Worm (Caenorhabditis elegans) whole organism, L1 larva: ENCODE measurements around the gene dcar-1.
A peak's percentile ranks its signal among the peaks of the same experiment; 100 is the strongest.
"Not testable (repeated sequence)": the region's sequence is repeated elsewhere in the genome, so short reads cannot be mapped to it uniquely, and the experiment has no call there.

ENCODE experiments used
- C04F5.9 ChIP-seq: sonication (generic microtip); optimal IDR thresholded peaks from 2 replicates; lab custom pipeline; 2016; ENCODE audit warnings: missing genetic modification characterization, missing compliant biosample characterization
- F16B12.6 ChIP-seq: fragments of 150-350 bp; optimal IDR thresholded peaks from 2 replicates; lab custom pipeline; 2014; ENCODE audit warnings: missing biosample characterization, missing genetic modification characterization
- Y116A8C.19 ChIP-seq: sonication (generic microtip); optimal IDR thresholded peaks from 2 replicates; lab custom pipeline; 2016; ENCODE audit warnings: missing compliant biosample characterization, missing genetic modification characterization, borderline replicate concordance
- aha-1 ChIP-seq: fragments of 150-350 bp; optimal IDR thresholded peaks from 2 replicates; lab custom pipeline; 2014; ENCODE audit warnings: missing biosample characterization, missing genetic modification characterization
- ceh-63 ChIP-seq: fragments of 200-800 bp; sonication (Bioruptor generic); optimal IDR thresholded peaks from 2 replicates; lab custom pipeline; 2018; ENCODE audit warnings: mild to moderate bottlenecking, missing genetic modification characterization, missing compliant biosample characterization
- dpl-1 ChIP-seq, 3 experiments: fragments of 150-350 bp in 2 of 3; sonication (generic microtip) in 1 of 3; optimal IDR thresholded peaks; 2 replicates each; lab custom pipeline; 2014 to 2017; ENCODE audit warnings: missing biosample characterization in 3 of 3, missing genetic modification characterization in 3 of 3, missing genetic modification reagents in 3 of 3
- efl-1 ChIP-seq, 4 experiments: fragments of 150-350 bp; optimal IDR thresholded peaks in 3 of 4; peaks in 1 of 4; 1 replicate in 1 of 4; 2 replicates in 3 of 4; lab custom pipeline; 2014; ENCODE audit warnings: missing biosample characterization in 2 of 4, missing genetic modification characterization in 2 of 4, missing genetic modification reagents in 2 of 4
- egl-27 ChIP-seq, 2 experiments: fragments of 150-350 bp in 1 of 2; sonication (generic microtip); optimal IDR thresholded peaks; 3 replicates each; lab custom pipeline; 2017 to 2018; ENCODE audit warnings: missing biosample characterization in 2 of 2, missing genetic modification characterization in 2 of 2, missing genetic modification reagents in 2 of 2
- fkh-10 ChIP-seq: sonication (generic microtip); optimal IDR thresholded peaks from 2 replicates; lab custom pipeline; 2017; ENCODE audit warnings: missing biosample characterization, missing genetic modification reagents, missing genetic modification characterization
- grh-1 ChIP-seq: fragments of 200-800 bp; sonication (Bioruptor generic); IDR thresholded peaks from 2 replicates; pipeline ENCODE4 v1.3.6; 2022; ENCODE audit warnings: missing genetic modification reagents, missing genetic modification characterization, missing compliant biosample characterization
- hlh-4 ChIP-seq: sonication (generic microtip); optimal IDR thresholded peaks from 2 replicates; lab custom pipeline; 2016; ENCODE audit warnings: mild to moderate bottlenecking, missing genetic modification characterization, missing compliant biosample characterization
- hpl-2 ChIP-seq: fragments of 150-350 bp; optimal IDR thresholded peaks from 2 replicates; lab custom pipeline; 2014; ENCODE audit warnings: missing biosample characterization, missing genetic modification reagents, missing genetic modification characterization
- irx-1 ChIP-seq: sonication (generic microtip); optimal IDR thresholded peaks from 2 replicates; lab custom pipeline; 2016; ENCODE audit warnings: missing genetic modification characterization, missing compliant biosample characterization
- isw-1 ChIP-seq: fragments of 200-800 bp; sonication (Bioruptor generic); IDR thresholded peaks from 2 replicates; pipeline ENCODE4 v1.3.6; 2022; ENCODE audit warnings: missing genetic modification characterization, missing compliant biosample characterization
- jun-1 ChIP-seq: fragments of 150-350 bp; optimal IDR thresholded peaks from 2 replicates; lab custom pipeline; 2014; ENCODE audit warnings: missing biosample characterization, missing genetic modification reagents, missing genetic modification characterization
- lin-35 ChIP-seq, 2 experiments: fragments of 150-350 bp; optimal IDR thresholded peaks; 2 replicates each; lab custom pipeline; 2014; ENCODE audit warnings: missing biosample characterization in 2 of 2, missing genetic modification characterization in 2 of 2, missing genetic modification reagents in 2 of 2
- lsy-2 ChIP-seq, 2 experiments: fragments of 150-350 bp; optimal IDR thresholded peaks; 2 replicates each; lab custom pipeline; 2014; ENCODE audit warnings: missing biosample characterization in 2 of 2, missing genetic modification characterization in 2 of 2
- mab-9 ChIP-seq: fragments of 200-800 bp; sonication (Bioruptor generic); IDR thresholded peaks from 2 replicates; pipeline ENCODE4 v1.3.6; 2022; ENCODE audit warnings: missing genetic modification reagents, missing genetic modification characterization, missing compliant biosample characterization
- nhr-12 ChIP-seq: sonication (generic microtip); optimal IDR thresholded peaks from 2 replicates; lab custom pipeline; 2017; ENCODE audit warnings: missing biosample characterization, missing genetic modification characterization
- nhr-20 ChIP-seq: sonication (generic microtip); optimal IDR thresholded peaks from 2 replicates; lab custom pipeline; 2016; ENCODE audit warnings: mild to moderate bottlenecking, missing genetic modification characterization, missing compliant biosample characterization
- nhr-237 ChIP-seq: fragments of 150-350 bp; optimal IDR thresholded peaks from 2 replicates; lab custom pipeline; 2014; ENCODE audit warnings: missing biosample characterization, missing genetic modification characterization
- nhr-47 ChIP-seq: sonication (generic microtip); optimal IDR thresholded peaks from 2 replicates; lab custom pipeline; 2016; ENCODE audit warnings: mild to moderate bottlenecking, missing genetic modification characterization, moderate library complexity, missing compliant biosample characterization
- nhr-71 ChIP-seq: sonication (generic microtip); optimal IDR thresholded peaks from 2 replicates; lab custom pipeline; 2016; ENCODE audit warnings: mild to moderate bottlenecking, missing genetic modification characterization, moderate library complexity, missing compliant biosample characterization
- nhr-77 ChIP-seq: fragments of 150-350 bp; optimal IDR thresholded peaks from 2 replicates; lab custom pipeline; 2014; ENCODE audit warnings: missing biosample characterization, missing genetic modification characterization
- nhr-84 ChIP-seq: sonication (generic microtip); optimal IDR thresholded peaks from 2 replicates; lab custom pipeline; 2017; ENCODE audit warnings: missing biosample characterization, missing genetic modification characterization
- nhr-85 ChIP-seq: sonication (generic microtip); peaks from one replicate; lab custom pipeline; 2016; ENCODE audit warnings: missing genetic modification characterization, inconsistent platforms, missing compliant biosample characterization
- pax-3 ChIP-seq: fragments of 200-800 bp; sonication (Bioruptor generic); optimal IDR thresholded peaks from 2 replicates; lab custom pipeline; 2018; ENCODE audit warnings: mild to moderate bottlenecking, missing genetic modification characterization, moderate library complexity, missing compliant biosample characterization
- sox-4 ChIP-seq: sonication (generic microtip); optimal IDR thresholded peaks from 2 replicates; lab custom pipeline; 2016; ENCODE audit warnings: missing genetic modification characterization, missing compliant biosample characterization
- tbx-2 ChIP-seq: sonication (generic microtip); optimal IDR thresholded peaks from 2 replicates; lab custom pipeline; 2016; ENCODE audit warnings: missing genetic modification characterization, missing compliant biosample characterization
- unc-62 ChIP-seq: fragments of 150-350 bp; optimal IDR thresholded peaks from 2 replicates; lab custom pipeline; 2014; ENCODE audit warnings: missing biosample characterization, missing genetic modification reagents, missing genetic modification characterization
- vab-15 ChIP-seq: sonication (generic microtip); optimal IDR thresholded peaks from 2 replicates; lab custom pipeline; 2017; ENCODE audit warnings: missing genotype, mild to moderate bottlenecking, missing genetic modification characterization, missing compliant biosample characterization
- ztf-4 ChIP-seq: fragments of 150-350 bp; optimal IDR thresholded peaks from 2 replicates; lab custom pipeline; 2014; ENCODE audit warnings: missing biosample characterization, missing genetic modification characterization

dcar-1 gene

DNA sequence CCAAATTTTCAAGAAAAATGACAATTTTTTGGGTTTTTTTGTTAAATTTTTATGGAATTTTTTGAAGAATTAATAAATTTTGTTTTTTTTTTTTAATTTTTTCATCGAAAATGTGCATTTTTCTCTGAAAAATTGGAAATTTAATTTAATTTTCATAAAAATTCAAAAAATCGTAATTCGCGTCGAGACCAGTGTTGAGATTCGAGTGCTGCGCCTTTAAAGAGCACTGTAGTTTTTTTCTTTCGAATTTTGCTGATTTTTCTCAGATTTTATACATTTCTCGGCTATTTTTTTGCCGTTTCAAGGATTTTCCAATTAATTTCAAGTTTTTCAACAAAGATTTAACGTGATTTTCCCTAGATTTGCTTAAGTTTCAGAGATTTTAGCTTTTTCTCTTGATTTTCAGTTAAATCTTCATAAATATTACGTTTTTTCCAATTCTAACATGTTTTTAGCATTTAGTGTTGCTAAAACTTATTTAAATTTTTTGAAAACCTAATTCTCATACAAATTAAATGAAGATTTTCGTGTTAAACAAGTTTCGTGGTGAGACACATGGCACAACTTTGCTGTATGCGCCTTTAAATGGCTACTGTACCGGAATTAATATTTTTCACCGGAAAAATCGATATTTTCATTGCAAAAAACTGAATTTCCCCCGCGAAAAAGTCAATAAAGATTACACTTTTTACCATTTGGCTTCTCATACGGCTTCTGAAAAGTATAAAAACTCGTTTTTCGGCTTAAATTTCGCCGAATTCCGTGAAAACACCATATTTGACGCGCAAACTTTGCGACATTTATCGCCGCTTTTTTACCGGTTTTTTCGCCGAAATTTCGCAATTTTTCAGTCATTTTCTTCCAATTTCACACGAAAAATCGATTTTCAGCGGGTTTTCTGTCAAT, 14.2 kb downstream of the dcar-1 start, which contains the start of gene usp-50:
TSS of gene usp-50 (plus strand) at position 822 of the 906 bp plus-strand sequence.
- peak; percentile 38 for TF ChIP-seq F16B12.6
- TF ChIP-seq efl-1 (optimal IDR thresholded peaks at IDR 0.05; lab: Kevin White, UChicago): not testable (repeated sequence)
- TF ChIP-seq efl-1 (GFP tag; optimal IDR thresholded peaks at IDR 0.05 in 1 of 2; lab: Kevin White, UChicago): peak in 1 of 2 experiments; percentile 20

ce11 chrV:17928128-17928527, 18.0 kb downstream of the dcar-1 start:
- no peak for TF ChIP-seq nhr-84
- TF ChIP-seq grh-1 (GFP tag; lab: Robert Waterston, UW): no peak
- no peak for TF ChIP-seq nhr-77 (tag; lab: Kevin White, UChicago)
- TF ChIP-seq nhr-12 (tag; lab: Kevin White, UChicago): no peak
- no peak for TF ChIP-seq nhr-237 (tag; lab: Kevin White, UChicago)
- no peak for TF ChIP-seq fkh-10 (GFP tag; lab: Kevin White, UChicago)
- no peak for TF ChIP-seq nhr-20 (tag; lab: Kevin White, UChicago)
- TF ChIP-seq pax-3: no peak
- TF ChIP-seq unc-62 (GFP tag; lab: Kevin White, UChicago): no peak
- no peak for TF ChIP-seq irx-1
- TF ChIP-seq ceh-63 (GFP tag; lab: Kevin White, UChicago): no peak
- TF ChIP-seq C04F5.9 (tag; lab: Kevin White, UChicago): no peak
- TF ChIP-seq hlh-4: no peak
- TF ChIP-seq mab-9 (GFP tag; lab: Robert Waterston, UW): no peak
- no peak for TF ChIP-seq nhr-47 (tag; lab: Kevin White, UChicago)
- no peak for TF ChIP-seq nhr-71 (tag; lab: Kevin White, UChicago)

- no peak for TF ChIP-seq efl-1 (optimal IDR thresholded peaks at IDR 0.05; lab: Kevin White, UChicago)
- TF ChIP-seq efl-1 (GFP tag; optimal IDR thresholded peaks at IDR 0.05 in 1 of 2; lab: Kevin White, UChicago): peak in 1 of 2 experiments; percentile 69
- no peak for TF ChIP-seq egl-27 (tag; optimal IDR thresholded peaks at IDR 0.05; lab: Kevin White, UChicago)
These were observed 21.7 kb downstream of the dcar-1 start for ce11 chrV:17931795-17932194.

DNA sequence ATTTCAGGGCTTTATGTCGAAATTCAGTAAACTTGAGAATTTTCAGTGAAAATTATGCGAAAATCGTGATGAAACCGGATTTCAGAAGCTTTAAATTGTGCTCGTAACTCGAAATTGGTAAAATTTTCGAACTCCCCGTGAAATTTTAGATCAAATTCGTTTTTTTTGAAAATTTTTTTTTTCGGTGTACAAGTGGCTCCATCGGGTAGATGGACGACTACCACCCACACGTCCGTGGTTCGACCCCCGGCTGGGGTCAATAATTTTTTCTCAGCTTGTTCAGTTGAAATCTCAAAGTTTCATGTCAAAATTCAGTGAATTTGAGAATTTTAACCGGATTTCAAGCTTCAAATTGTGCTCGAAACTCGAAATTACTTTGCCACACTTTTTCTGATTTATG, 25.7 kb downstream of the dcar-1 start:
- no peak for TF ChIP-seq efl-1 (optimal IDR thresholded peaks at IDR 0.05; lab: Kevin White, UChicago)
- TF ChIP-seq efl-1 (GFP tag; optimal IDR thresholded peaks at IDR 0.05 in 1 of 2; lab: Kevin White, UChicago): peak in 1 of 2 experiments; percentile 86
- TF ChIP-seq lin-35 (GFP tag; optimal IDR thresholded peaks at IDR 0.05; lab: Kevin White, UChicago): no peak

DNA sequence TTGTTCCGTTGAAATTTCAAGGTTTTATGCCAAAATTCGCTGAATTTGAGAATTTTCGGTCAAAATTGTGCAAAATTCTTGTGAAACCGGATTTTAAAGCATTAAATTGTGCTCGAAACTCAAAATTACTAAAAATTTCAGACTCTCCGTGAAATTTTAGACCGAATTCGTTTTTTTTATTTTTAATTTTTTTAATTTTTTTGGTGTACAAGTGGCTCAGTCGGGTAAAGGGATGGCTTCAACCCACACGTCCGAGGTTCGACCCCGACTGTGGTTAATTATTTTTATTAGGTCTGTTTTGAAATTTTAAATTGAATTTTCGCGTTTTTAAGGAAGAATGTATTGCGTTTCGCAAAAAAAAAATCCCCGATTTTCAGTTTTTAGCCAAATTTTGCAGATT, 28.9 kb downstream of the dcar-1 start:
- TF ChIP-seq aha-1 (tag; lab: Kevin White, UChicago): no peak
- TF ChIP-seq unc-62 (GFP tag; lab: Kevin White, UChicago): no peak
- no peak for TF ChIP-seq nhr-84
- TF ChIP-seq dpl-1 (GFP tag; optimal IDR thresholded peaks at IDR 0.05; lab: Kevin White, UChicago): no peak
- TF ChIP-seq nhr-85 (tag; lab: Kevin White, UChicago): no peak
- TF ChIP-seq nhr-47 (tag; lab: Kevin White, UChicago): no peak
- no peak for TF ChIP-seq efl-1 (optimal IDR thresholded peaks at IDR 0.05; lab: Kevin White, UChicago)
- TF ChIP-seq efl-1 (GFP tag; optimal IDR thresholded peaks at IDR 0.05 in 1 of 2; lab: Kevin White, UChicago): no peak
- no peak for TF ChIP-seq jun-1 (tag; lab: Kevin White, UChicago)
- TF ChIP-seq isw-1 (GFP tag; lab: Robert Waterston, UW): no peak
- TF ChIP-seq vab-15: no peak
- no peak for TF ChIP-seq tbx-2 (tag; lab: Kevin White, UChicago)
- TF ChIP-seq sox-4 (tag; lab: Kevin White, UChicago): no peak
- no peak for TF ChIP-seq nhr-77 (tag; lab: Kevin White, UChicago)
- no peak for TF ChIP-seq Y116A8C.19 (tag; lab: Kevin White, UChicago)
- TF ChIP-seq lin-35 (GFP tag; optimal IDR thresholded peaks at IDR 0.05; lab: Kevin White, UChicago): no peak
- no peak for TF ChIP-seq lsy-2 (tag; optimal IDR thresholded peaks at IDR 0.05; lab: Kevin White, UChicago)
- no peak for TF ChIP-seq hpl-2
- no peak for TF ChIP-seq C04F5.9 (tag; lab: Kevin White, UChicago)
- TF ChIP-seq ztf-4 (tag; lab: Kevin White, UChicago): no peak
